Fruit fly (Drosophila melanogaster) whole organism, prepupa: ENCODE data around the gene agt.
A peak's percentile ranks its signal among the peaks of the same experiment; 100 is the strongest.

Source experiments
- Blimp-1 ChIP-seq: fragments of 200-800 bp; sonication (Bioruptor generic); optimal IDR thresholded peaks from 3 replicates; lab custom pipeline; 2017; ENCODE audit warnings: missing biosample characterization, missing genetic modification characterization, mild to moderate bottlenecking, moderate library complexity, missing genetic modification reagents
- CG10669 ChIP-seq: fragments of 200-800 bp; sonication (Bioruptor generic); optimal IDR thresholded peaks from 3 replicates; lab custom pipeline; 2018; ENCODE audit warnings: missing biosample characterization, mild to moderate bottlenecking, missing genetic modification characterization, moderate library complexity
- CG11294 ChIP-seq: fragments of 200-800 bp; sonication (Bioruptor generic); IDR thresholded peaks from 2 replicates; pipeline ENCODE4 v1.3.6; 2022; ENCODE audit warnings: missing biosample characterization, missing genetic modification characterization
- CG11762 ChIP-seq: fragments of 200-800 bp; sonication (Bioruptor generic); optimal IDR thresholded peaks from 3 replicates; lab custom pipeline; 2016; ENCODE audit warnings: missing biosample characterization, missing genetic modification characterization; ENCODE audit not compliant: insufficient read depth
- CG11902 ChIP-seq: fragments of 200-800 bp; sonication (Bioruptor generic); optimal IDR thresholded peaks from 3 replicates; lab custom pipeline; 2016; ENCODE audit warnings: missing biosample characterization, missing genetic modification characterization
- CG15336 ChIP-seq: fragments of 200-800 bp; sonication (Bioruptor generic); IDR thresholded peaks from 2 replicates; pipeline ENCODE4 v1.3.6; 2022; ENCODE audit warnings: missing biosample characterization, missing genetic modification characterization
- CG16779 ChIP-seq: fragments of 200-800 bp; sonication (Bioruptor generic); optimal IDR thresholded peaks from 3 replicates; lab custom pipeline; 2017; ENCODE audit warnings: missing biosample characterization, mild to moderate bottlenecking, missing genetic modification characterization
- CG3032 ChIP-seq: fragments of 200-800 bp; optimal IDR thresholded peaks from 2 replicates; lab custom pipeline; 2019; ENCODE audit warnings: missing biosample characterization, mild to moderate bottlenecking, missing genetic modification characterization, moderate library complexity
- CG31627 ChIP-seq: fragments of 200-800 bp; sonication (Bioruptor generic); optimal IDR thresholded peaks from 3 replicates; lab custom pipeline; 2016; ENCODE audit warnings: missing biosample characterization, missing genetic modification characterization
- CG32006 ChIP-seq: fragments of 200-800 bp; sonication (Bioruptor generic); optimal IDR thresholded peaks from 3 replicates; lab custom pipeline; 2017; ENCODE audit warnings: missing biosample characterization, mild to moderate bottlenecking, missing genetic modification characterization
- CG34406 ChIP-seq: fragments of 200-800 bp; sonication (Bioruptor generic); optimal IDR thresholded peaks from 3 replicates; lab custom pipeline; 2016; ENCODE audit warnings: missing biosample characterization, missing genetic modification characterization
- CG3919 ChIP-seq: fragments of 200-800 bp; sonication (Bioruptor generic); optimal IDR thresholded peaks from 3 replicates; lab custom pipeline; 2016; ENCODE audit warnings: missing biosample characterization, missing genetic modification characterization
- CG6163 ChIP-seq: fragments of 200-800 bp; sonication (Bioruptor generic); IDR thresholded peaks from 3 replicates; pipeline ENCODE4 v1.3.6; 2022; ENCODE audit warnings: missing biosample characterization, missing genetic modification characterization
- CG6276 ChIP-seq: fragments of 200-800 bp; sonication (Bioruptor generic); optimal IDR thresholded peaks from 2 replicates; lab custom pipeline; 2017; ENCODE audit warnings: missing biosample characterization, mild to moderate bottlenecking, missing genetic modification characterization
- CG6792 ChIP-seq: fragments of 200-800 bp; sonication (Bioruptor generic); optimal IDR thresholded peaks from 3 replicates; lab custom pipeline; 2016; ENCODE audit warnings: missing biosample characterization, missing genetic modification characterization
- CG6854 ChIP-seq: fragments of 200-800 bp; sonication (Bioruptor generic); optimal IDR thresholded peaks from 2 replicates; lab custom pipeline; 2017; ENCODE audit warnings: missing biosample characterization, mild to moderate bottlenecking, missing genetic modification characterization
- CG7368 ChIP-seq: fragments of 200-800 bp; sonication (Bioruptor generic); optimal IDR thresholded peaks from 3 replicates; lab custom pipeline; 2016; ENCODE audit warnings: missing biosample characterization, missing genetic modification characterization
- CG8119 ChIP-seq: fragments of 200-800 bp; sonication (Bioruptor generic); IDR thresholded peaks from 3 replicates; pipeline ENCODE4 v1.3.6; 2022; ENCODE audit warnings: missing biosample characterization, missing genetic modification characterization
- CG8319 ChIP-seq: fragments of 200-800 bp; sonication (Bioruptor generic); optimal IDR thresholded peaks from 3 replicates; lab custom pipeline; 2016; ENCODE audit warnings: missing biosample characterization, missing genetic modification characterization
- CG8632 ChIP-seq: fragments of 200-800 bp; sonication (Bioruptor generic); optimal IDR thresholded peaks from 3 replicates; lab custom pipeline; 2016; ENCODE audit warnings: missing biosample characterization, missing genetic modification characterization
- Eip75B ChIP-seq: fragments of 200-800 bp; sonication (Bioruptor generic); optimal IDR thresholded peaks from 3 replicates; lab custom pipeline; 2016; ENCODE audit warnings: missing biosample characterization, missing genetic modification characterization
- Eip78C ChIP-seq: fragments of 200-800 bp; sonication (Bioruptor generic); peaks from one replicate; lab custom pipeline; 2016; ENCODE audit warnings: missing biosample characterization, missing genetic modification characterization
- Ets21C ChIP-seq: fragments of 200-800 bp; sonication (Bioruptor generic); optimal IDR thresholded peaks from 3 replicates; lab custom pipeline; 2016; ENCODE audit warnings: missing biosample characterization, missing genetic modification characterization
- Ets96B ChIP-seq: fragments of 200-800 bp; optimal IDR thresholded peaks from 2 replicates; lab custom pipeline; 2019; ENCODE audit warnings: missing biosample characterization, mild to moderate bottlenecking, missing genetic modification characterization, moderate library complexity
- Gug ChIP-seq: fragments of 200-800 bp; sonication (Bioruptor generic); IDR thresholded peaks from 2 replicates; pipeline ENCODE4 v1.3.6; 2022; ENCODE audit warnings: missing biosample characterization, missing genetic modification characterization
- Hr38 ChIP-seq: sonication (Bioruptor generic); optimal IDR thresholded peaks from 2 replicates; lab custom pipeline; 2016; ENCODE audit warnings: missing biosample characterization, missing genetic modification characterization
- Hr4 ChIP-seq: fragments of 200-800 bp; sonication (Bioruptor generic); optimal IDR thresholded peaks from 3 replicates; lab custom pipeline; 2016; ENCODE audit warnings: missing biosample characterization, missing genetic modification characterization
- Met ChIP-seq: fragments of 200-800 bp; sonication (Bioruptor generic); optimal IDR thresholded peaks from 3 replicates; lab custom pipeline; 2016; ENCODE audit warnings: missing biosample characterization, missing genetic modification characterization
- Smox ChIP-seq: fragments of 200-800 bp; sonication (Bioruptor generic); optimal IDR thresholded peaks from 3 replicates; lab custom pipeline; 2016; ENCODE audit warnings: missing biosample characterization, missing genetic modification characterization
- achi ChIP-seq: fragments of 200-800 bp; sonication (Bioruptor generic); optimal IDR thresholded peaks from 3 replicates; lab custom pipeline; 2016; ENCODE audit warnings: missing biosample characterization, missing genetic modification characterization
- acj6 ChIP-seq: fragments of 200-800 bp; sonication (Bioruptor generic); optimal IDR thresholded peaks from 3 replicates; lab custom pipeline; 2016; ENCODE audit warnings: missing biosample characterization, missing genetic modification characterization
- dac ChIP-seq: fragments of 200-800 bp; sonication (Bioruptor generic); optimal IDR thresholded peaks from 2 replicates; lab custom pipeline; 2017; ENCODE audit warnings: missing biosample characterization, mild to moderate bottlenecking, missing genetic modification characterization
- eg ChIP-seq: fragments of 200-800 bp; sonication (Bioruptor generic); IDR thresholded peaks from 3 replicates; pipeline ENCODE4 v1.3.6; 2022; ENCODE audit warnings: missing biosample characterization, missing genetic modification characterization
- fd59A ChIP-seq: fragments of 200-800 bp; sonication (Bioruptor generic); optimal IDR thresholded peaks from 2 replicates; lab custom pipeline; 2017; ENCODE audit warnings: missing biosample characterization, mild to moderate bottlenecking, missing genetic modification characterization, missing genetic modification reagents
- fd85E ChIP-seq: fragments of 200-800 bp; sonication (Bioruptor generic); optimal IDR thresholded peaks from 3 replicates; lab custom pipeline; 2016; ENCODE audit warnings: missing biosample characterization, missing genetic modification characterization
- fkh ChIP-seq: fragments of 200-800 bp; sonication (Bioruptor generic); optimal IDR thresholded peaks from 3 replicates; lab custom pipeline; 2017; ENCODE audit warnings: missing biosample characterization, mild to moderate bottlenecking, missing genetic modification characterization, moderate library complexity
- lz ChIP-seq: fragments of 200-800 bp; sonication (Bioruptor generic); optimal IDR thresholded peaks from 3 replicates; lab custom pipeline; 2016; ENCODE audit warnings: missing biosample characterization, missing genetic modification characterization
- salr ChIP-seq, 2 experiments: fragments of 200-800 bp; sonication (Bioruptor generic); optimal IDR thresholded peaks; 3 replicates each; lab custom pipeline; 2016 to 2018; ENCODE audit warnings: missing biosample characterization in 2 of 2, missing genetic modification characterization in 2 of 2, mild to moderate bottlenecking in 1 of 2
- spab ChIP-seq: fragments of 200-800 bp; sonication (Bioruptor generic); optimal IDR thresholded peaks from 2 replicates; lab custom pipeline; 2017; ENCODE audit warnings: missing biosample characterization, mild to moderate bottlenecking, missing genetic modification characterization, missing genetic modification reagents
- ss ChIP-seq, 2 experiments: fragments of 200-800 bp; sonication (Bioruptor generic); optimal IDR thresholded peaks; 2 replicates in 1 of 2; 3 replicates in 1 of 2; lab custom pipeline; 2017 to 2018; ENCODE audit warnings: mild to moderate bottlenecking in 2 of 2, missing biosample characterization in 2 of 2, missing genetic modification characterization in 2 of 2, moderate library complexity in 1 of 2
- topi ChIP-seq: fragments of 200-800 bp; sonication (Bioruptor generic); optimal IDR thresholded peaks from 3 replicates; lab custom pipeline; 2016; ENCODE audit warnings: missing biosample characterization, missing genetic modification characterization

Gene agt

DNA sequence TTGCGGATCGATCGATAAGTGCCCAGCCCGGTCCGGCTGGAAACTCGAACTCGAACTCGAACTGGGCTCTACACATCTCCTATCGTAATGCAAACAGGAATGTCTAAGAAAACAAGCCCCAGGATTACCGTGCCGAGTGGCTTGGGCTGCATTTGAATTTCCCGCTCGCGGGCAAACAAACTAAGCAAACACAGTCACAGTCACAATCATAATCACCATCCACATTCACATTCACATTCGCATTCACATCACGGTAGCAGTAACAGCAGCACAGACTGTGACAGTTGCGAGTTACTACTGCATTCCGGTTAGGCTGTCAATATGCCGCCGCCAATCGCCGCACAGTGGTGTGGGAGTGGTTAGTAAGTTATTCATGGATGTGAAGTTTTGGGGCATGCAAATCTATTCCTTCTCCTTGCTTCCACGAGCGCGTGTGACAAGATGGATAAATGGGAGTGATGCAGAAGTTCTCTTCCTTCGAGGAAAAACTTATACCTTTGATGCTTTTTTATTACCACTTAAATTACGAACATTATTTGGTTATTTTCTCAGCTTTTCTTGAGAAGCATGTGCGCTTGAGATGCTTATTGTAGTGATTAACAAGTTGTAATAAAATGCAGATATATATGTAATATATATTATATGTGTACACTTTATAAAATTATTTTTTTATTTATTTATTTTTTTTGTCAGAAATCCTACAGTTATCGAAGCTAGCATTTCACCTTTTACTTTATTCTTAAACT, 4.6 kb upstream of the agt start (continued):
- TF ChIP-seq CG6854 (GFP tag; lab: Kevin White, UChicago), result no peak
- no peak for TF ChIP-seq lz (GFP tag; lab: Kevin White, UChicago)
- peak; percentile 32 for TF ChIP-seq achi (GFP tag; lab: Kevin White, UChicago)

DNA sequence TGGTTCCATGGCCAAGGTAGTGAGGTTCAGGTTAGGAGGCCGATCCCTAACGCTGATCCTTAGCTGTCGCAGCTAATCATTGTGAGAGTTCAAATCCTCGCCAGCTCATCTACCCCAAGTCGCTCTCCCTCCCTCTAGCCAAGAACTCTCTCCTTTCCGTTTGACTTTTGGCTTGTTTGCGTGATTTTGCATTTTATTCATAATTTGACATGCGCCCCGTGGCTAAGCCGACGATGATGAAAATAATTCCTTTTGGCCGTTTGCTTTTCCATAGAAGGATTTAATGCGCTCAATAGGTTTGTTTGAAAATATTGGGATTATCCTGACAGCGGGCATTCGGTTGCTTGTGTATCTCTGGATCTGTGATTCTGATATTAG, 3.4 kb upstream of the agt start:
- TF ChIP-seq Smox (GFP tag; lab: Kevin White, UChicago) (no peak), CG8319 (GFP tag; lab: Kevin White, UChicago) (no peak), CG31627 (GFP tag; lab: Kevin White, UChicago) (no peak)

DNA sequence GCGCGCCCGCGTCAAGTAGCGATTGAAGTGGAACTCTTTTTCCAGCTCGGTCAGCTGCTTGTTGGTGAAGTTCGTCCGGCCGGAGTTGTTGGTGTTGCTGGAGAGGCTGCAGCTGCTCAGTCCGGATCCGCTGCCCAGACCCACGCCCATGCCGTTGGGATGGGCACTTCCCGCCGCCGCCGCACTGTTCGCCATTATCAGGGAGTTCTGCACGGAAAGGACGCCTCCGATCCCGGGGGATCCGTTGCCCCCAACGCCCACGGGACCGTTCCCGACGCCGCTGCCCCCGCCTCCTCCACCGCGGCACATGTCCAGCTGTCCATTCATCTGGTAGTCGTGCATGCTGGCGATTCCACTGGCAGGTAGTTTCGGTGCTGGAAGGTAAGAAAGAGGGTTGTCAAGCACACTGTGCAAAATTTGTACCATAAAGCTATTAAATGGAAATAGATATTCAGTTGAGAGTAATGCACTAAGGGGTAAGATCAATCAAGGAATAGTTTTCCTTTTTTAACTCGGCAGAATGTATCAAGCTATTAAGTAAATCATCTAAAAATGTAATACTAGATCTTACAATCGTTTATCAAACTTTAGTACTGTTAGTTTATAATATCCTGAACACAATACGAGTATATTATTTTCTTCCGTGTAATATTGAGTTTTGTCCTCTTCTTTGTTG, 2.9 kb upstream of the agt start:
- TF ChIP-seq CG8632 (no peak), topi (GFP tag; lab: Kevin White, UChicago) (no peak), CG11294 (GFP tag; lab: Robert Waterston, UW) (no peak), CG6276 (GFP tag; lab: Kevin White, UChicago) (no peak), CG16779 (no peak), CG6854 (GFP tag; lab: Kevin White, UChicago) (no peak), Ets21C (GFP tag; lab: Kevin White, UChicago) (no peak), CG11902 (GFP tag; lab: Kevin White, UChicago) (no peak), Hr38 (no peak), Gug (GFP tag; lab: Robert Waterston, UW) (no peak), acj6 (GFP tag; lab: Kevin White, UChicago) (no peak), eg (GFP tag; lab: Robert Waterston, UW) (no peak), CG3032 (tag; lab: Kevin White, UChicago) (no peak), Eip75B (GFP tag; lab: Kevin White, UChicago) (no peak), fkh (no peak), ss (GFP tag; optimal IDR thresholded peaks at IDR 0.05; lab: Kevin White, UChicago) (no peak), Hr4 (GFP tag; lab: Kevin White, UChicago) (no peak)

DNA sequence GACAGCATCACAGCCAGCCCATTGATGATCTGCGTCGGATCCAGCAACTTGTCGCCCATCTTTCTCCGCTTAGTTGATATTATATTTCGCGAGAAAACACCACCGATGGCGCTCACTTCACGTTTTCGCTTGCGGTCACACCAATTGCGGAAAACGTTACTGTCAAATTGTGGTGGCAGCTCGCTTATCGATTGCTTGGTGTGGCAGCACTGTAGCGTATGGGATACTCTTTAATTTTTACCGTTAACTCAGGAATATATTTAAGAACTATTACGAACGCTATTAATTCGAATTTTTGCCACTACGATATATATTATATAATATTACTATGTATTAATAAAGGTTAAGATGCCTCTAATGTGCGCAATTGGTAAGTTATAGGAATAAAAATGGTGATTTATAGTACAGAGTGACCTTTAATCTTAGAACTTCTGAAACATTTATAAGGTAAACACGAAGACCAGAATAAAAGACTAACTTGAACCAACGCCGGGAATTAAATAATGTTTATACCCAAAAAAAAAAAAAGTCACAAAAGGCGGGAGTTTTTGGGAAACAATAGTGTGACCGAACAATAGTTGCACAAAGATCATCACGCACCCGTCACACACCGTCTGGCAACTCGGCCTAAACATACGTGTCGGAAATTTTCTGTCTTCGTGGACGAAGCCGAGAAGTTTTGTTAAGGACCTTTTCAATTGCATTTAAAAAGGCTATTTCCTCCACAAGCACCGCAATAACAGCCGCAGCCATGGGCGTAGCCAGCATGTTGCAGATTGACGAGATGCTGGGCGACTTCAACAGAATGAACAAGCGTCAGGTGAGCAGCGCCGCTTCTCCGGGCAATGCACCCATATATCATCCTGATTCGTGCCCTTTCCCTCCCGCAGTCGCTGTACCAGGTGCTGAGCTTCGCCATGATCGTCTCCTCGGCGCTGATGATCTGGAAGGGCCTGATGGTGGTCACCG, 2.3 kb downstream of the agt start, which contains the start of the genes CG1307 and twr:
TSS of gene CG1307 (minus strand) at position 165 of the 969 bp plus-strand sequence.
TSS of gene twr (plus strand) at position 605 of the 969 bp plus-strand sequence.
- peak; percentile 96 for TF ChIP-seq achi (GFP tag; lab: Kevin White, UChicago)
- TF ChIP-seq Met (GFP tag; lab: Kevin White, UChicago), result no peak
- no peak for TF ChIP-seq Eip78C
- TF ChIP-seq Hr4 (GFP tag; lab: Kevin White, UChicago), result no peak
- no peak for TF ChIP-seq CG11762
- TF ChIP-seq CG7368 (GFP tag; lab: Kevin White, UChicago), result no peak
- TF ChIP-seq lz (GFP tag; lab: Kevin White, UChicago), result no peak
- TF ChIP-seq Blimp-1 (GFP tag; lab: Kevin White, UChicago), result no peak
- TF ChIP-seq CG6163 (GFP tag; lab: Robert Waterston, UW), result no peak
- TF ChIP-seq fd85E (GFP tag; lab: Kevin White, UChicago), result no peak
- peak; percentile 2 for TF ChIP-seq CG3032 (tag; lab: Kevin White, UChicago)
- TF ChIP-seq CG8632, result no peak
- TF ChIP-seq CG6792 (GFP tag; lab: Kevin White, UChicago), result no peak
- no peak for TF ChIP-seq salr (GFP tag; optimal IDR thresholded peaks at IDR 0.05; lab: Kevin White, UChicago)
- peak; percentile 21; the same call in 1 of the 3 replicates for TF ChIP-seq CG8119 (GFP tag; lab: Robert Waterston, UW)
- peak; percentile 59; the same call in 2 of the 3 replicates for TF ChIP-seq eg (GFP tag; lab: Robert Waterston, UW)
- TF ChIP-seq CG10669 (GFP tag; lab: Kevin White, UChicago), result no peak
- TF ChIP-seq Ets96B (tag; lab: Kevin White, UChicago), result no peak
- TF ChIP-seq fd59A (GFP tag; lab: Kevin White, UChicago), result no peak
- no peak for TF ChIP-seq CG34406 (GFP tag; lab: Kevin White, UChicago)
- TF ChIP-seq CG15336 (GFP tag; lab: Robert Waterston, UW), result 0 out of 2 replicates have a peak, but pooled peaks have one; percentile 42
- TF ChIP-seq ss (GFP tag; optimal IDR thresholded peaks at IDR 0.05; lab: Kevin White, UChicago), result no peak
- no peak for TF ChIP-seq CG3919
- no peak for TF ChIP-seq spab (GFP tag; lab: Kevin White, UChicago)
- TF ChIP-seq CG32006 (GFP tag; lab: Kevin White, UChicago), result no peak
- TF ChIP-seq dac (GFP tag; lab: Kevin White, UChicago), result no peak
